Worm (Caenorhabditis elegans) whole organism, L1 larva: ENCODE results near the gene F35H10.10.

ENCODE experiments used
- ama-1 ChIP-seq: fragments of 150-350 bp; optimal IDR thresholded peaks from 2 replicates; lab custom pipeline; 2014
- elt-3 ChIP-seq, 6 experiments: fragments of 150-350 bp in 1 of 6; sonication (generic microtip); optimal IDR thresholded peaks; 2 replicates each; lab custom pipeline; 2017 to 2018; ENCODE audit warnings: missing biosample characterization in 6 of 6, missing genetic modification characterization in 6 of 6, inconsistent platforms in 1 of 6
- lin-13 ChIP-seq: fragments of 150-350 bp; optimal IDR thresholded peaks from 2 replicates; lab custom pipeline; 2014; ENCODE audit warnings: missing biosample characterization, missing genetic modification reagents, missing genetic modification characterization
- lin-39 ChIP-seq: fragments of 150-350 bp; optimal IDR thresholded peaks from 2 replicates; lab custom pipeline; 2014; ENCODE audit warnings: missing biosample characterization, missing genetic modification reagents, missing genetic modification characterization
- mab-9 ChIP-seq: fragments of 200-800 bp; sonication (Bioruptor generic); IDR thresholded peaks from 2 replicates; pipeline ENCODE4 v1.3.6; 2022; ENCODE audit warnings: missing genetic modification reagents, missing genetic modification characterization, missing compliant biosample characterization
- mdl-1 ChIP-seq, 2 experiments: fragments of 150-350 bp; optimal IDR thresholded peaks; 2 replicates each; lab custom pipeline; 2014 to 2017; ENCODE audit warnings: missing biosample characterization in 2 of 2, missing genetic modification characterization in 2 of 2, inconsistent platforms in 1 of 2
- nhr-11 ChIP-seq: fragments of 150-350 bp; optimal IDR thresholded peaks from 2 replicates; lab custom pipeline; 2014; ENCODE audit warnings: missing biosample characterization, missing genetic modification characterization
- nhr-28 ChIP-seq: fragments of 150-350 bp; optimal IDR thresholded peaks from 2 replicates; lab custom pipeline; 2014; ENCODE audit warnings: missing biosample characterization, missing genetic modification characterization
- pag-3 ChIP-seq: sonication (generic microtip); optimal IDR thresholded peaks from 2 replicates; lab custom pipeline; 2017; ENCODE audit warnings: missing genetic modification characterization, mild to moderate bottlenecking, missing compliant biosample characterization, antibody characterized with exemption, borderline replicate concordance; ENCODE audit not compliant: insufficient read depth
- tbx-2 ChIP-seq: sonication (generic microtip); optimal IDR thresholded peaks from 2 replicates; lab custom pipeline; 2016; ENCODE audit warnings: missing genetic modification characterization, missing compliant biosample characterization
- unc-62 ChIP-seq: fragments of 150-350 bp; optimal IDR thresholded peaks from 2 replicates; lab custom pipeline; 2014; ENCODE audit warnings: missing biosample characterization, missing genetic modification reagents, missing genetic modification characterization
- ztf-11 ChIP-seq, 2 experiments: sonication (generic microtip); optimal IDR thresholded peaks; 2 replicates each; lab custom pipeline; 2016 to 2017; ENCODE audit warnings: missing genetic modification characterization in 2 of 2, missing biosample characterization in 1 of 2, missing compliant biosample characterization in 1 of 2
- ztf-4 ChIP-seq: fragments of 150-350 bp; optimal IDR thresholded peaks from 2 replicates; lab custom pipeline; 2014; ENCODE audit warnings: missing biosample characterization, missing genetic modification characterization

- TF ChIP-seq ztf-11 (tag; optimal IDR thresholded peaks at IDR 0.05; lab: Kevin White, UChicago) (no peak), ama-1 (no peak), ztf-4 (tag; lab: Kevin White, UChicago) (no peak), lin-13 (GFP tag; lab: Kevin White, UChicago) (no peak), nhr-28 (tag; lab: Kevin White, UChicago) (no peak), lin-39 (tag; lab: Kevin White, UChicago) (no peak), tbx-2 (tag; lab: Kevin White, UChicago) (no peak), pag-3 (tag; lab: Kevin White, UChicago) (no peak), nhr-11 (tag; lab: Kevin White, UChicago) (no peak), unc-62 (GFP tag; lab: Kevin White, UChicago) (no peak), mab-9 (no peak), elt-3 (tag; optimal IDR thresholded peaks at IDR 0.05; lab: Kevin White, UChicago) (no peak), mdl-1 (tag; optimal IDR thresholded peaks at IDR 0.05; lab: Kevin White, UChicago) (no peak)
Observed at ce11 chrIV:8333554-8333953, 20.8 kb upstream of the F35H10.10 start.
